Fruit fly (Drosophila melanogaster) whole organism, embryonic: ENCODE results near the gene dyw.

Source experiments
- C15 ChIP-seq: fragments of 200-800 bp; sonication (Bioruptor generic); IDR thresholded peaks from 3 replicates; pipeline ENCODE4 v1.3.6; 2022; ENCODE audit warnings: missing biosample characterization, missing genetic modification characterization
- CG1024 ChIP-seq: fragments of 200-800 bp; sonication (Bioruptor generic); IDR thresholded peaks from 2 replicates; pipeline ENCODE4 v1.3.6; 2022; ENCODE audit warnings: missing biosample characterization, missing genetic modification characterization
- CG10274 ChIP-seq: fragments of 200-800 bp; sonication (Bioruptor generic); optimal IDR thresholded peaks from 3 replicates; lab custom pipeline; 2017; ENCODE audit warnings: missing biosample characterization, mild to moderate bottlenecking, missing genetic modification characterization
- CG10462 ChIP-seq: fragments of 200-800 bp; sonication (Bioruptor generic); optimal IDR thresholded peaks from 2 replicates; lab custom pipeline; 2016; ENCODE audit warnings: missing biosample characterization, missing genetic modification characterization
- CG11085 ChIP-seq: fragments of 200-800 bp; sonication (Bioruptor generic); IDR thresholded peaks from 2 replicates; pipeline ENCODE4 v1.3.6; 2022; ENCODE audit warnings: missing biosample characterization, missing genetic modification characterization
- CG11093 ChIP-seq: fragments of 200-800 bp; sonication (Bioruptor generic); IDR thresholded peaks from 3 replicates; pipeline ENCODE4 v1.3.6; 2022; ENCODE audit warnings: missing biosample characterization, missing genetic modification characterization
- CG12236 ChIP-seq: fragments of 200-800 bp; sonication (Bioruptor generic); optimal IDR thresholded peaks from 2 replicates; lab custom pipeline; 2016; ENCODE audit warnings: missing biosample characterization, missing genetic modification characterization
- CG14050 ChIP-seq: fragments of 200-800 bp; sonication (Bioruptor generic); IDR thresholded peaks from 3 replicates; pipeline ENCODE4 v1.3.6; 2022; ENCODE audit warnings: missing biosample characterization, missing genetic modification characterization
- CG14441 ChIP-seq: fragments of 200-800 bp; sonication (Bioruptor generic); IDR thresholded peaks from 2 replicates; pipeline ENCODE4 v1.3.6; 2022; ENCODE audit warnings: missing biosample characterization, missing genetic modification characterization
- CG14965 ChIP-seq: fragments of 200-800 bp; sonication (Bioruptor generic); optimal IDR thresholded peaks from 2 replicates; lab custom pipeline; 2016; ENCODE audit warnings: missing biosample characterization, missing genetic modification characterization, borderline replicate concordance
- CG17186 ChIP-seq: fragments of 200-800 bp; sonication (Bioruptor generic); optimal IDR thresholded peaks from 3 replicates; lab custom pipeline; 2017; ENCODE audit warnings: missing biosample characterization, missing genetic modification reagents, missing genetic modification characterization
- CG33557 ChIP-seq: fragments of 200-800 bp; sonication (Bioruptor generic); optimal IDR thresholded peaks from 2 replicates; lab custom pipeline; 2019; ENCODE audit warnings: missing biosample characterization, mild to moderate bottlenecking, missing genetic modification characterization, moderate library complexity
- CG3407 ChIP-seq: fragments of 200-800 bp; sonication (Bioruptor generic); optimal IDR thresholded peaks from 2 replicates; lab custom pipeline; 2018; ENCODE audit warnings: missing biosample characterization, mild to moderate bottlenecking, missing genetic modification characterization
- CG3726 ChIP-seq: fragments of 200-800 bp; sonication (Bioruptor generic); IDR thresholded peaks from 3 replicates; pipeline ENCODE4, ENCODE4 v1.3.6; 2022; ENCODE audit warnings: missing biosample characterization, missing genetic modification characterization
- CG4424 ChIP-seq: fragments of 200-800 bp; sonication (Bioruptor generic); optimal IDR thresholded peaks from 3 replicates; lab custom pipeline; 2016; ENCODE audit warnings: missing biosample characterization, missing genetic modification characterization
- CG4707 ChIP-seq: fragments of 200-800 bp; sonication (Bioruptor generic); optimal IDR thresholded peaks from 2 replicates; lab custom pipeline; 2018; ENCODE audit warnings: missing biosample characterization, mild to moderate bottlenecking, missing genetic modification characterization, moderate library complexity
- CG6689 ChIP-seq: fragments of 200-800 bp; sonication (Bioruptor generic); IDR thresholded peaks from 2 replicates; pipeline ENCODE4 v1.3.6; 2022; ENCODE audit warnings: missing biosample characterization, missing genetic modification characterization
- CG8290 ChIP-seq, 3 experiments: fragments of 200-800 bp; sonication (Bioruptor generic); optimal IDR thresholded peaks; 2 replicates each; lab custom pipeline; 2016 to 2019; ENCODE audit warnings: missing biosample characterization in 3 of 3, missing genetic modification characterization in 3 of 3, mild to moderate bottlenecking in 2 of 3, moderate library complexity in 1 of 3
- CG9215 ChIP-seq: fragments of 200-800 bp; sonication (Bioruptor generic); IDR thresholded peaks from 2 replicates; pipeline ENCODE4 v1.3.6; 2022; ENCODE audit warnings: missing biosample characterization, missing genetic modification characterization
- CG9437 ChIP-seq: fragments of 200-800 bp; sonication (Bioruptor generic); optimal IDR thresholded peaks from 2 replicates; lab custom pipeline; 2018; ENCODE audit warnings: missing biosample characterization, mild to moderate bottlenecking, missing genetic modification characterization
- CG9609 ChIP-seq: fragments of 200-800 bp; sonication (Bioruptor generic); optimal IDR thresholded peaks from 3 replicates; lab custom pipeline; 2016; ENCODE audit warnings: missing biosample characterization, missing genetic modification characterization
- CHES-1-like ChIP-seq: fragments of 200-800 bp; sonication (Bioruptor generic); optimal IDR thresholded peaks from 2 replicates; lab custom pipeline; 2016; ENCODE audit warnings: missing biosample characterization, missing genetic modification characterization
- Camta ChIP-seq: fragments of 200-800 bp; sonication (Bioruptor generic); optimal IDR thresholded peaks from 2 replicates; lab custom pipeline; 2016; ENCODE audit warnings: missing biosample characterization, missing genetic modification characterization
- Dad ChIP-seq: fragments of 200-800 bp; sonication (Bioruptor generic); optimal IDR thresholded peaks from 3 replicates; lab custom pipeline; 2016; ENCODE audit warnings: missing biosample characterization, missing genetic modification characterization
- E2f2 ChIP-seq: fragments of 200-800 bp; sonication (Bioruptor generic); IDR thresholded peaks from 2 replicates; pipeline ENCODE4 v1.3.6; 2022; ENCODE audit warnings: missing biosample characterization, missing genetic modification characterization
- Gsc ChIP-seq: fragments of 200-800 bp; sonication (Bioruptor generic); IDR thresholded peaks from 2 replicates; pipeline ENCODE4 v1.3.6; 2022; ENCODE audit warnings: missing biosample characterization, missing genetic modification characterization
- Hmr ChIP-seq: fragments of 200-800 bp; sonication (Bioruptor generic); optimal IDR thresholded peaks from 3 replicates; lab custom pipeline; 2017; ENCODE audit warnings: mild to moderate bottlenecking, missing biosample characterization, missing genetic modification reagents, missing genetic modification characterization
- Hr51 ChIP-seq, 2 experiments: fragments of 200-800 bp; sonication (Bioruptor generic); optimal IDR thresholded peaks; 2 replicates in 1 of 2; 3 replicates in 1 of 2; lab custom pipeline; 2016 to 2018; ENCODE audit warnings: missing biosample characterization in 2 of 2, missing genetic modification characterization in 2 of 2, mild to moderate bottlenecking in 1 of 2, moderate library complexity in 1 of 2
- Lim3 ChIP-seq: fragments of 200-800 bp; sonication (Bioruptor generic); IDR thresholded peaks from 2 replicates; pipeline ENCODE4 v1.3.6; 2022; ENCODE audit warnings: missing biosample characterization, missing genetic modification characterization
- Mad ChIP-seq: fragments of 200-800 bp; sonication (Bioruptor generic); optimal IDR thresholded peaks from 2 replicates; lab custom pipeline; 2016; ENCODE audit warnings: missing biosample characterization, missing genetic modification characterization
- Med ChIP-seq: fragments of 200-800 bp; sonication (Bioruptor generic); peaks from one replicate; lab custom pipeline; 2016; ENCODE audit warnings: missing biosample characterization, missing genetic modification characterization, mild to moderate bottlenecking, inconsistent platforms, moderate library complexity
- Poxn ChIP-seq: fragments of 200-800 bp; sonication (Bioruptor generic); IDR thresholded peaks from 2 replicates; pipeline ENCODE4 v1.3.6; 2022; ENCODE audit warnings: missing biosample characterization, missing genetic modification characterization
- Ravus ChIP-seq: fragments of 200-800 bp; sonication (Bioruptor generic); IDR thresholded peaks from 2 replicates; pipeline ENCODE4 v1.3.6; 2022; ENCODE audit warnings: missing biosample characterization, missing genetic modification characterization
- Xbp1 ChIP-seq: fragments of 200-800 bp; sonication (Bioruptor generic); optimal IDR thresholded peaks from 3 replicates; lab custom pipeline; 2016; ENCODE audit warnings: missing biosample characterization, mild to moderate bottlenecking, missing genetic modification characterization
- ab ChIP-seq: fragments of 200-800 bp; sonication (Bioruptor generic); optimal IDR thresholded peaks from 2 replicates; lab custom pipeline; 2016; ENCODE audit warnings: missing biosample characterization, missing genetic modification characterization
- chif ChIP-seq, 2 experiments: fragments of 200-800 bp; sonication (Bioruptor generic); optimal IDR thresholded peaks; 3 replicates each; lab custom pipeline; 2016; ENCODE audit warnings: missing biosample characterization in 2 of 2, missing genetic modification characterization in 2 of 2
- eve ChIP-seq, 2 experiments: fragments of >200 bp; optimal IDR thresholded peaks; 2 replicates each; lab custom pipeline; 2017; ENCODE audit warnings: missing biosample characterization in 2 of 2, missing genetic modification characterization in 2 of 2
- gce ChIP-seq: fragments of 200-800 bp; sonication (Bioruptor generic); IDR thresholded peaks from 3 replicates; pipeline ENCODE4 v1.3.6; 2022; ENCODE audit warnings: missing biosample characterization, missing genetic modification characterization
- gcm2 ChIP-seq: fragments of 200-800 bp; sonication (Bioruptor generic); optimal IDR thresholded peaks from 2 replicates; lab custom pipeline; 2016; ENCODE audit warnings: missing biosample characterization, missing genetic modification characterization
- gfzf ChIP-seq: fragments of 200-800 bp; sonication (Bioruptor generic); optimal IDR thresholded peaks from 2 replicates; lab custom pipeline; 2016; ENCODE audit warnings: missing biosample characterization, mild to moderate bottlenecking, missing genetic modification characterization, moderate library complexity
- grn ChIP-seq: fragments of 200-800 bp; sonication (Bioruptor generic); optimal IDR thresholded peaks from 3 replicates; lab custom pipeline; 2017; ENCODE audit warnings: missing biosample characterization, missing genetic modification characterization
- gsb-n ChIP-seq: fragments of 200-800 bp; sonication (Bioruptor generic); optimal IDR thresholded peaks from 3 replicates; lab custom pipeline; 2018; ENCODE audit warnings: missing biosample characterization, mild to moderate bottlenecking, missing genetic modification characterization
- nerfin-2 ChIP-seq: fragments of 200-800 bp; sonication (Bioruptor generic); IDR thresholded peaks from 2 replicates; pipeline ENCODE4 v1.3.6; 2022; ENCODE audit warnings: missing biosample characterization, missing genetic modification characterization; ENCODE audit not compliant: partially characterized antibody
- p53 ChIP-seq: fragments of 200-800 bp; sonication (Bioruptor generic); optimal IDR thresholded peaks from 2 replicates; lab custom pipeline; 2016; ENCODE audit warnings: missing biosample characterization, missing genetic modification characterization
- schlank ChIP-seq: fragments of 200-800 bp; sonication (Bioruptor generic); optimal IDR thresholded peaks from 2 replicates; lab custom pipeline; 2018; ENCODE audit warnings: missing biosample characterization, mild to moderate bottlenecking, missing genetic modification characterization
- sd ChIP-seq: fragments of 200-800 bp; sonication (Bioruptor generic); optimal IDR thresholded peaks from 3 replicates; lab custom pipeline; 2018; ENCODE audit warnings: missing biosample characterization, mild to moderate bottlenecking, missing genetic modification characterization, moderate library complexity
- shn ChIP-seq: fragments of 200-800 bp; sonication (Bioruptor generic); optimal IDR thresholded peaks from 3 replicates; lab custom pipeline; 2016; ENCODE audit warnings: missing biosample characterization, missing genetic modification characterization
- slou ChIP-seq: fragments of 200-800 bp; sonication (Bioruptor generic); optimal IDR thresholded peaks from 3 replicates; lab custom pipeline; 2016; ENCODE audit warnings: missing biosample characterization, missing genetic modification characterization
- so ChIP-seq: fragments of 200-800 bp; sonication (Bioruptor generic); IDR thresholded peaks from 3 replicates; pipeline ENCODE4 v1.3.6; 2022; ENCODE audit warnings: missing biosample characterization, missing genetic modification characterization
- sob ChIP-seq: fragments of 200-800 bp; sonication (Bioruptor generic); IDR thresholded peaks from 2 replicates; pipeline ENCODE4 v1.3.6; 2022; ENCODE audit warnings: missing biosample characterization, missing genetic modification characterization
- zen ChIP-seq: fragments of 200-800 bp; sonication (Bioruptor generic); optimal IDR thresholded peaks from 3 replicates; lab custom pipeline; 2018; ENCODE audit warnings: missing biosample characterization, mild to moderate bottlenecking, missing genetic modification characterization, moderate library complexity

dyw gene

DNA sequence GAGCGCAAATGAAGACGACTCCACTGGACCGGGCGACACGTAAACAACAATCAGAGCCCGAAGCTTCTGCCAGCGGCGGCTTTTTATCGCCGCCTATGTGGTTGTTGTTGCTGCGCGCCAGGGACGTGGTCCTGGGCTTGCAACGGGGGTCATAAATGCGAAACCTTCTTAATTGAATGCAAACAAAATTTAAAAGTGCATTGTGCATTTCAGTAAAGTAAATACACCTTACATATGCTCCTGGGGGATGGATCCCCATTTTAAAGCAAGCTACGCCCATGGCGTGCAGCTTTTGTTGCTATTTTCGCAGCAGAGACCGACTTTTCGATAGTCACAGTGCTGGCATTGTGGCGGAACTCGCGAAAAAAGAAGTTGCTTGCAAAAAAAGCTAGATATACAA lies 10.0 kb upstream of the dyw start, which contains the start of gene Ugalt (continued):
- TF ChIP-seq CG4707 (GFP tag; lab: Kevin White, UChicago) = peak; percentile 99
- TF ChIP-seq schlank = peak; percentile 100
- peak; percentile 100 for TF ChIP-seq Poxn (GFP tag; lab: Robert Waterston, UW)
- TF ChIP-seq CG6689 = peak; percentile 100
- peak; percentile 99 for TF ChIP-seq CG10274 (GFP tag; lab: Kevin White, UChicago)
- TF ChIP-seq CG14050 (GFP tag; lab: Robert Waterston, UW) = peak; percentile 100
- peak; percentile 100 for TF ChIP-seq CG9215 (GFP tag; lab: Robert Waterston, UW)
- TF ChIP-seq gfzf = peak; percentile 55
- TF ChIP-seq sob (GFP tag; lab: Robert Waterston, UW) = peak; percentile 100
- TF ChIP-seq shn (GFP tag; lab: Kevin White, UChicago) = peak; percentile 100
- TF ChIP-seq CG4424 = peak; percentile 100
- TF ChIP-seq CG17186 (GFP tag; lab: Kevin White, UChicago) = peak; percentile 98
- TF ChIP-seq gce (GFP tag; lab: Robert Waterston, UW) = peak; percentile 100
- peak; percentile 96 for TF ChIP-seq CG14965 (GFP tag; lab: Kevin White, UChicago)
- TF ChIP-seq Mad (GFP tag; lab: Kevin White, UChicago) = peak; percentile 100
- TF ChIP-seq Dad (GFP tag; lab: Kevin White, UChicago) = peak; percentile 100
- peak; percentile 100 for TF ChIP-seq Hmr (GFP tag; lab: Kevin White, UChicago)
- peak; percentile 100 for TF ChIP-seq CG8290 (GFP tag; optimal IDR thresholded peaks at IDR 0.05; lab: Kevin White, UChicago)
- peak; percentile 98 to 100 for TF ChIP-seq CG8290 (tag; optimal IDR thresholded peaks at IDR 0.05; lab: Kevin White, UChicago)
- TF ChIP-seq CG14441 (GFP tag; lab: Robert Waterston, UW) = peak; percentile 100
- peak; percentile 100 for TF ChIP-seq CG11093 (GFP tag; lab: Robert Waterston, UW)
- peak; percentile 100 for TF ChIP-seq chif (GFP tag; optimal IDR thresholded peaks at IDR 0.05; lab: Kevin White, UChicago)
- TF ChIP-seq CG9437 (GFP tag; lab: Kevin White, UChicago) = peak; percentile 97
- TF ChIP-seq eve (GFP tag; optimal IDR thresholded peaks at IDR 0.05; lab: Kevin White, UChicago) = peak in 1 of 2 experiments; percentile 85
- peak; percentile 100 for TF ChIP-seq CG11085 (GFP tag; lab: Robert Waterston, UW)
- peak; percentile 98 for TF ChIP-seq E2f2
- TF ChIP-seq CG10462 (GFP tag; lab: Kevin White, UChicago) = peak; percentile 100
- peak; percentile 99 for TF ChIP-seq CG33557 (GFP tag; lab: Kevin White, UChicago)
- peak; percentile 100 for TF ChIP-seq Gsc
- TF ChIP-seq Xbp1 (GFP tag; lab: Kevin White, UChicago) = peak; percentile 100
- TF ChIP-seq Ravus (GFP tag; lab: Robert Waterston, UW) = peak; percentile 100
- TF ChIP-seq gcm2 = peak; percentile 100
- TF ChIP-seq CG3407 (GFP tag; lab: Kevin White, UChicago) = peak; percentile 99
- TF ChIP-seq sd (tag; lab: Kevin White, UChicago) = peak; percentile 99
- TF ChIP-seq nerfin-2 = 0 out of 2 replicates have a peak, but pooled peaks have one; percentile 27
- TF ChIP-seq CG9609 (GFP tag; lab: Kevin White, UChicago) = peak; percentile 100
- peak; percentile 100 for TF ChIP-seq CG3726 (GFP tag; lab: Robert Waterston, UW)
- TF ChIP-seq Camta (GFP tag; lab: Kevin White, UChicago) = peak; percentile 100
- TF ChIP-seq Med (GFP tag; lab: Kevin White, UChicago) = peak; percentile 100
- peak; percentile 100 for TF ChIP-seq CG1024 (GFP tag; lab: Robert Waterston, UW)
- peak; percentile 100 for TF ChIP-seq zen (tag; lab: Kevin White, UChicago)
- peak; percentile 100 for TF ChIP-seq gsb-n
- peak; percentile 100 for TF ChIP-seq Lim3
- TF ChIP-seq p53 (GFP tag; lab: Kevin White, UChicago) = peak; percentile 100
- TF ChIP-seq slou (GFP tag; lab: Kevin White, UChicago) = peak; percentile 100
- peak; percentile 100 for TF ChIP-seq CHES-1-like (GFP tag; lab: Kevin White, UChicago)
- TF ChIP-seq ab (GFP tag; lab: Kevin White, UChicago) = peak; percentile 100
- TF ChIP-seq C15 (GFP tag; lab: Robert Waterston, UW) = peak; percentile 100
- TF ChIP-seq so = peak; percentile 100
- TF ChIP-seq grn (GFP tag; lab: Kevin White, UChicago) = peak; percentile 99
- peak; percentile 100 for TF ChIP-seq CG12236 (GFP tag; lab: Kevin White, UChicago)
- peak; percentile 100 for TF ChIP-seq Hr51 (GFP tag; optimal IDR thresholded peaks at IDR 0.05; lab: Kevin White, UChicago)
